Worm (Caenorhabditis elegans) whole organism, late embryonic: ENCODE data around the gene pals-32.

Experiments
- C38D4.7 ChIP-seq: fragments of 200-800 bp; sonication (Bioruptor generic); optimal IDR thresholded peaks from 2 replicates; lab custom pipeline; 2018; ENCODE audit warnings: mild to moderate bottlenecking, missing genetic modification characterization, moderate library complexity, missing compliant biosample characterization
- ama-1 ChIP-seq: fragments of 150-350 bp; optimal IDR thresholded peaks from 2 replicates; lab custom pipeline; 2014
- ceh-14 ChIP-seq: sonication (generic microtip); optimal IDR thresholded peaks from 2 replicates; lab custom pipeline; 2016; ENCODE audit warnings: missing genotype, missing genetic modification characterization, missing compliant biosample characterization
- ceh-2 ChIP-seq: sonication (generic microtip); optimal IDR thresholded peaks from 2 replicates; lab custom pipeline; 2016; ENCODE audit warnings: missing genotype, missing genetic modification characterization, missing compliant biosample characterization
- elt-2 ChIP-seq: sonication (generic microtip); optimal IDR thresholded peaks from 2 replicates; lab custom pipeline; 2016; ENCODE audit warnings: missing genetic modification reagents, missing genetic modification characterization, missing compliant biosample characterization
- eyg-1 ChIP-seq: sonication (generic microtip); optimal IDR thresholded peaks from 2 replicates; lab custom pipeline; 2016; ENCODE audit warnings: missing genotype, missing genetic modification characterization, missing compliant biosample characterization
- hlh-8 ChIP-seq: sonication (generic microtip); optimal IDR thresholded peaks from 2 replicates; lab custom pipeline; 2016; ENCODE audit warnings: missing genotype, missing genetic modification characterization, missing compliant biosample characterization
- lin-11 ChIP-seq: fragments of 200-800 bp; sonication (Bioruptor generic); optimal IDR thresholded peaks from 2 replicates; lab custom pipeline; 2018; ENCODE audit warnings: mild to moderate bottlenecking, missing genetic modification characterization, missing compliant biosample characterization
- odd-2 ChIP-seq: sonication (generic microtip); optimal IDR thresholded peaks from 2 replicates; lab custom pipeline; 2017; ENCODE audit warnings: antibody characterized with exemption, mild to moderate bottlenecking, missing genetic modification characterization, missing compliant biosample characterization
- pha-4 ChIP-seq: fragments of 150-350 bp; optimal IDR thresholded peaks from 2 replicates; lab custom pipeline; 2018; ENCODE audit warnings: missing biosample characterization, missing genetic modification reagents, missing genetic modification characterization
- sox-2 ChIP-seq: fragments of 200-800 bp; sonication (Bioruptor generic); IDR thresholded peaks from 2 replicates; pipeline ENCODE4 v1.3.6; 2022; ENCODE audit warnings: missing genetic modification reagents, missing genetic modification characterization, missing compliant biosample characterization
- tbx-2 ChIP-seq: sonication (generic microtip); optimal IDR thresholded peaks from 2 replicates; lab custom pipeline; 2016; ENCODE audit warnings: missing genetic modification characterization, missing compliant biosample characterization
- unc-3 ChIP-seq, 2 experiments: fragments of 200-800 bp in 1 of 2; sonication (Bioruptor generic) in 1 of 2; sonication (generic microtip) in 1 of 2; conservative IDR thresholded peaks in 1 of 2; optimal IDR thresholded peaks in 1 of 2; 2 replicates each; pipeline versions ENCODE4 v1.3.6 to Lab custom; 2016 to 2022; ENCODE audit warnings: missing compliant biosample characterization in 2 of 2, missing genetic modification characterization in 2 of 2, missing genetic modification reagents in 1 of 2
- unc-86 ChIP-seq: sonication (generic microtip); optimal IDR thresholded peaks from 2 replicates; lab custom pipeline; 2016; ENCODE audit warnings: missing genetic modification characterization, missing compliant biosample characterization

DNA sequence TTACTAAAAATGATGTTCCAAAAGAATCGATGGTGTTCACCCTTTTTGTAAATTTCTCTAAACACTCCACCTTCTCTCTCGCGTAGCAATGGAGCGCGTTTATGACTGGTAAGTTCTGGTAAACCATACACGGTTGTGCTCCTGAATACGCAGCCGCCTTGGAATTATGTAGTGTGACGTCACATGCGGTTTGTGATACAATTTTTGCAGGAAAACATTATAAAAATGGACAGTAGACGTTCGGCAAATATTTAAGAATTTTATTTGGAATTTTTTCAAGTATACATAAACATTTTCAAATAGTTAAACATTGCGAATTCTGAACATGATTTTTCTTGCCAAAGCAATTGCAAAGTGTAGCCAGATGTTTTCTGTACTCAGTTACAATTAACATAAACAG is 18.9 kb upstream of the pals-32 start, which contains the start of gene F37B4.10:
- TF ChIP-seq unc-86 (tag; lab: Kevin White, UChicago), result no peak
- no peak for TF ChIP-seq ama-1 (lab: Kevin White, UChicago)
- TF ChIP-seq ceh-2 (tag; lab: Kevin White, UChicago), result no peak
- no peak for TF ChIP-seq pha-4
- no peak for TF ChIP-seq sox-2 (GFP tag; lab: Robert Waterston, UW)
- no peak for TF ChIP-seq C38D4.7 (GFP tag; lab: Kevin White, UChicago)
- TF ChIP-seq elt-2 (tag; lab: Kevin White, UChicago), result no peak
- no peak for TF ChIP-seq ceh-14 (tag; lab: Kevin White, UChicago)
- no peak for TF ChIP-seq tbx-2 (tag; lab: Kevin White, UChicago)
- TF ChIP-seq unc-3 (GFP tag; conservative IDR thresholded peaks at IDR 0.05; lab: Robert Waterston, UW), result no peak
- TF ChIP-seq unc-3 (tag; optimal IDR thresholded peaks at IDR 0.05; lab: Kevin White, UChicago), result no peak
- no peak for TF ChIP-seq odd-2 (tag; lab: Kevin White, UChicago)
- no peak for TF ChIP-seq lin-11 (tag; lab: Kevin White, UChicago)
- no peak for TF ChIP-seq eyg-1 (tag; lab: Kevin White, UChicago)
- TF ChIP-seq hlh-8, result no peak
